Worm (Caenorhabditis elegans): ENCODE results near the gene glc-1.

The glc-1 gene

ce11 chrV:16218972-16219757, at the start of gene glc-1:
glc-1 (plus strand) TSS chrV:16219634.
- TF ChIP-seq him-1 (tag; optimal IDR thresholded peaks at IDR 0.05) (no peak), dao-5 (tag; optimal IDR thresholded peaks at IDR 0.05) (no peak), W03F9.2 (tag; optimal IDR thresholded peaks at IDR 0.05) (no peak)

- TF ChIP-seq dao-5 (tag; optimal IDR thresholded peaks at IDR 0.05), result no peak
- TF ChIP-seq him-1 (tag; optimal IDR thresholded peaks at IDR 0.05), result no peak
- TF ChIP-seq W03F9.2 (tag; optimal IDR thresholded peaks at IDR 0.05), result no peak
Measured at ce11 chrV:16171721-16172120, 47.7 kb upstream of the glc-1 start, which contains the start of gene K05D4.9. K05D4.9 (minus strand) TSS chrV:16171821.

- no peak for TF ChIP-seq dao-5 (tag; optimal IDR thresholded peaks at IDR 0.05)
Measured at ce11 chrV:16174109-16174508, 45.3 kb upstream of the glc-1 start.

ce11 chrV:16175227-16175626, 44.2 kb upstream of the glc-1 start:
- no peak for TF ChIP-seq dao-5 (tag; optimal IDR thresholded peaks at IDR 0.05)
- TF ChIP-seq him-1 (tag; optimal IDR thresholded peaks at IDR 0.05), result no peak
- TF ChIP-seq W03F9.2 (tag; optimal IDR thresholded peaks at IDR 0.05), result no peak

DNA sequence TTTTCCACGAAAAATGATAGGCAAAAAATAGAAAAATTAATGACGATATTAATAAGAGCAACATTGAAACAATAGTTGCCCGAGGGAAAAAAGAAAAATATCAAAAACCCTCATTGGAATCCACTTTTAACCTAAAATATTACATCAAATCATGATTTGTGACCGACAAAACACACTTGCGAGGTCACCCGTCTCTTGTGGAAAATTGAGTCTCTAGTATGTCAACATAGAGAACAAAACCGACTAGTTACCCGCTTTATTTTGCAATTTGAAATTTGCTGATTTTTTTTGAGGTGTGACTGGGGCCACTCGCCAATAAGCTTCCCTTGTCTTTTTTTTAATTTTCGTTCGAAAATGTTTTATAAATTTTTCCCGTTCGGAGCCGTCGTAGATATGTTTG, 43.7 kb upstream of the glc-1 start, which contains the start of gene cyp-33D1:
TSS of gene cyp-33D1 (minus strand) at position 101 of the 400 bp plus-strand sequence.
- TF ChIP-seq him-1 (tag; optimal IDR thresholded peaks at IDR 0.05), result no peak
- TF ChIP-seq W03F9.2 (tag; optimal IDR thresholded peaks at IDR 0.05), result no peak
- no peak for TF ChIP-seq dao-5 (tag; optimal IDR thresholded peaks at IDR 0.05)

DNA sequence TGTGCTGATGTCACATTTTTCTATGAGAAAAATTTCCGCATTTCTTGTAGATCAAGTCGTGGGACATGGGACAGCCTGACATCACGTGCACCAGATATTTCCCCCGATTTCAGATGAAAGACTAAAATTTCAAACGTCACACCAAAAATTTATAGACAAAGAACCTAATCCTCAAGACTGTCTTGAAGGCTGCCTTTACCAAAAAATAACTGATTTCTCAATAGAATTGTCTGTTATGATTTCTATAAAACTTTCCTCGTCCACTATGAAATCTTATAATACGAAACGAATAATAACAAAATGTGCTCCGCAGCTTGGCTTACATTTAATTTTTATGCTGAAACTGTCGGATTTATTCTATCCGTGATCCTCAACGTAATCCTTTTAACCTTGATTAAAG, 39.1 kb upstream of the glc-1 start, which contains the start of gene str-106:
TSS of gene str-106 (plus strand) at position 301 of the 400 bp plus-strand sequence.
- TF ChIP-seq W03F9.2 (tag; optimal IDR thresholded peaks at IDR 0.05) (no peak), dao-5 (tag; optimal IDR thresholded peaks at IDR 0.05) (no peak), him-1 (tag; optimal IDR thresholded peaks at IDR 0.05) (no peak)

DNA sequence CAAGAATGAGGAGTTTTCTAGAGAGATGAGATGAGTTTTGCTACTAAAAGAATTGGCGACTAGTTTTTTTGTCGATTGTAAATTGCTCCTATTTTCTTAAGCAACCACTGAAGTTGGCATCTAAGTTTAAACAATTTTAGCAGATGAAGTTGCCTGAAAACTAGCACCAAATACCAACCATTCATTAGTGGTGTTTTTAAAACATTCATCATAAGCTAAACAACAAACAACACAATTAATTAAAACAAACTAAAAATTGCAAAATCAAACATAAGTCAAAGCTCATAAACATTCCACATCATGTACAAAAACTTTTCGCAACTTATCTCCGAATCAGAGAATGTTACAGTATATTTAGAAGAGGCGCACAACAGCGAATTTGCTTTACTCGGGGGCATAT, 37.3 kb upstream of the glc-1 start, which contains the start of gene srz-13:
TSS of gene srz-13 (plus strand) at position 301 of the 400 bp plus-strand sequence.
- TF ChIP-seq W03F9.2 (tag; optimal IDR thresholded peaks at IDR 0.05), result no peak
- TF ChIP-seq dao-5 (tag; optimal IDR thresholded peaks at IDR 0.05), result no peak
- TF ChIP-seq him-1 (tag; optimal IDR thresholded peaks at IDR 0.05), result no peak

DNA sequence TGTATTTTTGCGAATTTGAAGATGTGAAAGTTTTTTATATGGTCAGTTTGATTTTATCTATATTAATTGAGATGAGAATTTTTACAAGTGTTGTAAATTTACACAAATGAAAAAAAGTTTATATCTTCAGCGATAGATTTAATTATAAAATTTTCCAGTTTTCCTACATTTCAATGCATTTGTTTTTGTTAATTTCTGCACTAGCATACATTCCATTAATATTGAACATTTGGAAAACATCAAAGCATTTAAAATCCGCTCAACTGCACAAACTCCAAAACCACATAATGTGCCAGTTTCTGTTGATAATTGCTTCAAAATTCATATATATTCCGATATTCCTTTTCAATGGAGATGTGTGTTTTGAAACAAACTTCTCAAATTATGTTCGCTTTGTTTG, 36.5 kb upstream of the glc-1 start, which contains the start of gene srh-277:
TSS of gene srh-277 (plus strand) at position 301 of the 400 bp plus-strand sequence.
- TF ChIP-seq him-1 (tag; optimal IDR thresholded peaks at IDR 0.05) (no peak), W03F9.2 (tag; optimal IDR thresholded peaks at IDR 0.05) (no peak), dao-5 (tag; optimal IDR thresholded peaks at IDR 0.05) (no peak)

DNA sequence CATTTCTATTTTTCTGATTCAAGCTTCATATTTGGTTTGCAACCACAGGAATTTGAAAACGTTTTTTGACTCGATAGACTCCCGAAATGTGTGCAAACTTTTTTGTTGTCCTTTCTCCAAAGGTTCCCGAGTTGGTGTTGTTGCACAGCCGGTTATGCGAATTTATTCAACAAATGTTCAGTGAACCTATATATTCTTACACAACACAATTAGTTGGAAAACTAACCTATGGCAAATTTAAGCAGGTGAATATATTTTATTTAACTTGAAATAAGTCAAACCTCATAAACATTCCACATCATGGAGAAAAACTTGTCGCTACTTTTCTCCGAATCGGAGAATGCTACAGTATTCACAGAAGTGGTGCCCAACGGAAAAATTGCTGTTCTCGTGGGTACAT, 36.1 kb upstream of the glc-1 start, which contains the start of gene srz-14:
TSS of gene srz-14 (plus strand) at position 301 of the 400 bp plus-strand sequence.
- TF ChIP-seq W03F9.2 (tag; optimal IDR thresholded peaks at IDR 0.05) (no peak), dao-5 (tag; optimal IDR thresholded peaks at IDR 0.05) (no peak), him-1 (tag; optimal IDR thresholded peaks at IDR 0.05) (no peak)

DNA sequence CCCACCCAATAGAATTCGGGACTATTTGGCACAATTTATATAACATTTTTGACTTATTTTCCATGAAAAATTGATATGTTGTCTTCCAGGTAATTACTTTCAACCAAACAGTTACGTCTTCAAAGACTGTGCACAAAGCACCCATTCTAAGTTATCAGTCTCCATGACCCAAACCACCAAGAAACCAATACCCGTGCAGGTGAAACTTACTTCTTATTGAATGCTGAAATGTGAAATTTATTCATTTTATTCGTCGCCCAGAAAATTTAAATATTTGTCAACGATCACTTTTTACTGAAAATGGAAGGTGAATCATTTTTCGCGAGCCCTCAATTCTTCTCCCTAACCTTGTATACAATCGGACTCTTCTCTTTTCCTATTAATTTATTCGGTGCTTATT, 28.9 kb upstream of the glc-1 start, which contains the start of gene srh-281:
TSS of gene srh-281 (plus strand) at position 301 of the 400 bp plus-strand sequence.
- TF ChIP-seq W03F9.2 (tag; optimal IDR thresholded peaks at IDR 0.05), result no peak
- TF ChIP-seq him-1 (tag; optimal IDR thresholded peaks at IDR 0.05), result no peak
- TF ChIP-seq dao-5 (tag; optimal IDR thresholded peaks at IDR 0.05), result no peak

- no peak for TF ChIP-seq W03F9.2 (tag; optimal IDR thresholded peaks at IDR 0.05)
Measured at ce11 chrV:16192114-16192513, 27.3 kb upstream of the glc-1 start, which contains the start of gene srh-279. srh-279 (plus strand) TSS chrV:16192414.

DNA sequence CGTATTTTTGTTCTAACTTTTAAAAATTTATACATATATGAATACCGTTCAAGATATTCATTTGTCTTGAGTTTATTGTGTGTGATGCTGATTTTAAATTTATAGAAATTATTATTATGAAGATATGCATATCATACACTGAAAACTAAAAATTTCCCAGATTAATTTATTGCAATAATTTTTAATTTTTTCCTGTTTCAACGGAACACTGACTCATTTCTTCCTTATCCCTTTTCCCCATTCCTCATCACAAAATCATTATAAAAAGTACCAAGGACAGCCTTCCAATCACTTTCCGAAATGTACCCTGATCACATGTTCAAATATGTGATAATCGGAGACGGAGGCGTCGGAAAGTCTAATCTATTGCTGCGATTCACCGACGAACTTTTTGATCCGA, 24.8 kb upstream of the glc-1 start, which contains the start of gene rabr-4:
TSS of gene rabr-4 (plus strand) at position 301 of the 400 bp plus-strand sequence.
- no peak for TF ChIP-seq him-1 (tag; optimal IDR thresholded peaks at IDR 0.05)
- TF ChIP-seq dao-5 (tag; optimal IDR thresholded peaks at IDR 0.05), result no peak
- no peak for TF ChIP-seq W03F9.2 (tag; optimal IDR thresholded peaks at IDR 0.05)

DNA sequence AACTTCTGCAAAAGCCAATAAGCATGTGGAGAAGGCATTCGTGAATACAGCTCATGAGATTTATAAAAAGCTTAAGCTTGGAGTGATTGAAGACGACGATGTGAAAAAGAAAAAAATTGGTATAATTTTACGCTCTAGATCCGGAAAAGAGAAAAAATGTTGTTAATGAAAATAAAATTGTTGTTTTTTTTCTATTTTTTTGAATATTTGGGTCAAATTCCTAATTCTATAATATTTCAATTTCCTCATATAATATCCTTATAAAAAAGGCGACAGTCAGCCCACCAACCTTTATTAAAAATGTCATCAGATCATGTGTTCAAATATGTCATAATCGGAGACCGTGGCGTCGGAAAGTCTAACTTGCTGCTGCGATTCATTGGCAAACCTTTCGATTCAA, 24.1 kb upstream of the glc-1 start, which contains the start of gene rabr-3:
TSS of gene rabr-3 (plus strand) at position 301 of the 400 bp plus-strand sequence.
- TF ChIP-seq W03F9.2 (tag; optimal IDR thresholded peaks at IDR 0.05), result no peak
- no peak for TF ChIP-seq dao-5 (tag; optimal IDR thresholded peaks at IDR 0.05)
- no peak for TF ChIP-seq him-1 (tag; optimal IDR thresholded peaks at IDR 0.05)

- TF ChIP-seq dao-5 (tag; optimal IDR thresholded peaks at IDR 0.05), result no peak
- no peak for TF ChIP-seq W03F9.2 (tag; optimal IDR thresholded peaks at IDR 0.05)
- no peak for TF ChIP-seq him-1 (tag; optimal IDR thresholded peaks at IDR 0.05)
Measured at ce11 chrV:16198016-16198415, 21.4 kb upstream of the glc-1 start, which contains the start of gene F11A5.5. F11A5.5 (plus strand) TSS chrV:16198316.

All from whole organism, L4/young adult.